Worm (Caenorhabditis elegans) whole organism, L4 larva: ENCODE results near the gene clec-43.
"Not testable (repeated sequence)": the region's sequence is repeated elsewhere in the genome, so short reads cannot be mapped to it uniquely, and the experiment has no call there.

Experiments
- D1046.2 ChIP-seq: fragments of 200-800 bp; sonication (Bioruptor generic); IDR thresholded peaks from 2 replicates; pipeline ENCODE4 v1.3.6; 2022; ENCODE audit warnings: missing genetic modification characterization, missing compliant biosample characterization
- F44E2.7 ChIP-seq: fragments of 200-800 bp; sonication (Bioruptor generic); IDR thresholded peaks from 2 replicates; pipeline ENCODE4 v2.1.2; 2022; ENCODE audit warnings: missing genetic modification characterization, missing compliant biosample characterization
- T20F7.1 ChIP-seq: fragments of 200-800 bp; sonication (Bioruptor generic); optimal IDR thresholded peaks from 2 replicates; lab custom pipeline; 2018; ENCODE audit warnings: mild to moderate bottlenecking, missing genetic modification characterization, missing compliant biosample characterization
- Y48G9A.11 ChIP-seq: fragments of 200-800 bp; sonication (Bioruptor generic); IDR thresholded peaks from 2 replicates; pipeline ENCODE4 v1.3.6; 2022; ENCODE audit warnings: missing genetic modification reagents, missing genetic modification characterization, missing compliant biosample characterization
- ZK337.2 ChIP-seq: fragments of 200-800 bp; sonication (Bioruptor generic); IDR thresholded peaks from 2 replicates; pipeline ENCODE4 v1.3.6; 2022; ENCODE audit warnings: missing genetic modification reagents, missing genetic modification characterization, missing compliant biosample characterization
- aha-1 ChIP-seq: fragments of 150-350 bp; peaks from one replicate; lab custom pipeline; 2014; ENCODE audit warnings: missing biosample characterization, missing genetic modification characterization
- aly-2 ChIP-seq: sonication (generic microtip); optimal IDR thresholded peaks from 2 replicates; lab custom pipeline; 2018; ENCODE audit warnings: missing biosample characterization, missing genetic modification characterization
- attf-4 ChIP-seq: sonication (generic microtip); optimal IDR thresholded peaks from 3 replicates; lab custom pipeline; 2017; ENCODE audit warnings: missing biosample characterization, missing genetic modification characterization
- ceh-20 ChIP-seq: fragments of 200-800 bp; sonication (Bioruptor generic); IDR thresholded peaks from 2 replicates; pipeline ENCODE4 v1.3.6; 2022; ENCODE audit warnings: missing genetic modification reagents, missing genetic modification characterization, missing compliant biosample characterization
- ceh-32 ChIP-seq: sonication (generic microtip); optimal IDR thresholded peaks from 2 replicates; lab custom pipeline; 2016; ENCODE audit warnings: mild to moderate bottlenecking, missing genetic modification characterization, missing compliant biosample characterization; ENCODE audit not compliant: poor library complexity
- ceh-44 ChIP-seq: fragments of 200-800 bp; sonication (Bioruptor generic); IDR thresholded peaks from 2 replicates; pipeline ENCODE4 v1.3.6; 2022; ENCODE audit warnings: missing genetic modification reagents, missing genetic modification characterization, missing compliant biosample characterization
- ctbp-1 ChIP-seq: fragments of 200-800 bp; sonication (Bioruptor generic); IDR thresholded peaks from 2 replicates; pipeline ENCODE4 v1.3.6; 2022; ENCODE audit warnings: missing genetic modification reagents, missing genetic modification characterization, missing compliant biosample characterization
- daf-16 ChIP-seq, 3 experiments: sonication (generic microtip); optimal IDR thresholded peaks; 2 replicates each; lab custom pipeline; 2016 to 2017; ENCODE audit warnings: missing genetic modification characterization in 3 of 3, missing genetic modification reagents in 3 of 3, mild to moderate bottlenecking in 2 of 3, missing compliant biosample characterization in 2 of 3, missing biosample characterization in 1 of 3, moderate library complexity in 1 of 3
- daf-8 ChIP-seq: fragments of 200-800 bp; sonication (Bioruptor generic); IDR thresholded peaks from 2 replicates; pipeline ENCODE4 v1.3.6; 2022; ENCODE audit warnings: missing genetic modification characterization, missing compliant biosample characterization
- dmd-6 ChIP-seq: fragments of 200-800 bp; sonication (Bioruptor generic); IDR thresholded peaks from 2 replicates; pipeline ENCODE4 v1.3.6; 2022; ENCODE audit warnings: missing genetic modification reagents, missing genetic modification characterization, missing compliant biosample characterization
- dmd-8 ChIP-seq: fragments of 200-800 bp; sonication (Bioruptor generic); IDR thresholded peaks from 2 replicates; pipeline ENCODE4 v1.3.6; 2022; ENCODE audit warnings: missing genetic modification characterization, missing compliant biosample characterization
- duxl-1 ChIP-seq: sonication (generic microtip); optimal IDR thresholded peaks from 2 replicates; lab custom pipeline; 2016; ENCODE audit warnings: mild to moderate bottlenecking, missing genetic modification characterization, moderate library complexity, missing compliant biosample characterization; ENCODE audit not compliant: poor library complexity
- egl-43 ChIP-seq: fragments of 200-800 bp; sonication (Bioruptor generic); IDR thresholded peaks from 2 replicates; pipeline ENCODE4 v1.3.6; 2022; ENCODE audit warnings: missing genetic modification reagents, missing genetic modification characterization, missing compliant biosample characterization
- gei-8 ChIP-seq: fragments of 200-800 bp; sonication (Bioruptor generic); optimal IDR thresholded peaks from 2 replicates; lab custom pipeline; 2018; ENCODE audit warnings: mild to moderate bottlenecking, missing genetic modification characterization, missing compliant biosample characterization
- lim-7 ChIP-seq: fragments of 200-800 bp; sonication (Bioruptor generic); IDR thresholded peaks from 2 replicates; pipeline ENCODE4 v1.3.6; 2022; ENCODE audit warnings: missing genetic modification characterization, missing compliant biosample characterization
- lin-1 ChIP-seq: fragments of 200-800 bp; sonication (Bioruptor generic); IDR thresholded peaks from 2 replicates; pipeline ENCODE4 v1.3.6; 2022; ENCODE audit warnings: missing genetic modification reagents, missing genetic modification characterization, missing compliant biosample characterization
- lir-3 ChIP-seq: sonication (generic microtip); optimal IDR thresholded peaks from 2 replicates; lab custom pipeline; 2016; ENCODE audit warnings: mild to moderate bottlenecking, missing genetic modification characterization, missing compliant biosample characterization
- madf-5 ChIP-seq, 2 experiments: fragments of 200-800 bp; sonication (Bioruptor generic); IDR thresholded peaks; 2 replicates each; pipeline ENCODE4 v1.3.6; 2022; ENCODE audit warnings: missing compliant biosample characterization in 2 of 2, missing genetic modification characterization in 2 of 2
- madf-9 ChIP-seq: fragments of 200-800 bp; sonication (Bioruptor generic); conservative IDR thresholded peaks from 2 replicates; pipeline ENCODE4 v1.3.6; 2022; ENCODE audit warnings: missing genetic modification reagents, missing genetic modification characterization, missing compliant biosample characterization
- mdt-29 ChIP-seq: fragments of 200-800 bp; sonication (Bioruptor generic); IDR thresholded peaks from 2 replicates; pipeline ENCODE4 v1.3.6; 2022; ENCODE audit warnings: missing genetic modification reagents, missing genetic modification characterization, missing compliant biosample characterization
- nhr-102 ChIP-seq: sonication (generic microtip); optimal IDR thresholded peaks from 2 replicates; lab custom pipeline; 2016; ENCODE audit warnings: mild to moderate bottlenecking, missing genetic modification characterization, moderate library complexity, missing compliant biosample characterization
- nhr-41 ChIP-seq: fragments of 200-800 bp; sonication (Bioruptor generic); IDR thresholded peaks from 2 replicates; pipeline ENCODE4 v1.3.6; 2022; ENCODE audit warnings: missing genetic modification reagents, missing genetic modification characterization, missing compliant biosample characterization
- nhr-6 ChIP-seq: fragments of 150-350 bp; optimal IDR thresholded peaks from 2 replicates; lab custom pipeline; 2014; ENCODE audit warnings: missing biosample characterization, missing genetic modification characterization
- unc-39 ChIP-seq: sonication (generic microtip); optimal IDR thresholded peaks from 2 replicates; lab custom pipeline; 2017; ENCODE audit warnings: missing biosample characterization, missing genetic modification characterization
- unc-62 ChIP-seq, 3 experiments: fragments of 150-350 bp in 1 of 3; sonication (generic microtip); optimal IDR thresholded peaks in 2 of 3; peaks in 1 of 3; 1 replicate in 1 of 3; 2 replicates in 2 of 3; lab custom pipeline; 2014 to 2017; ENCODE audit warnings: missing biosample characterization in 3 of 3, missing genetic modification characterization in 3 of 3, missing genetic modification reagents in 3 of 3, missing genotype in 1 of 3
- vab-7 ChIP-seq: fragments of 200-800 bp; sonication (Bioruptor generic); IDR thresholded peaks from 2 replicates; pipeline ENCODE4 v1.3.6; 2022; ENCODE audit warnings: missing genetic modification reagents, missing genetic modification characterization, missing compliant biosample characterization
- zfp-2 ChIP-seq: sonication (generic microtip); optimal IDR thresholded peaks from 2 replicates; lab custom pipeline; 2016; ENCODE audit warnings: mild to moderate bottlenecking, missing genetic modification characterization, missing compliant biosample characterization
- zip-11 ChIP-seq: fragments of 200-800 bp; sonication (Bioruptor generic); IDR thresholded peaks from 2 replicates; pipeline ENCODE4 v1.3.6; 2022; ENCODE audit warnings: missing genetic modification characterization, missing compliant biosample characterization
- ztf-11 ChIP-seq: fragments of 150-350 bp; optimal IDR thresholded peaks from 2 replicates; lab custom pipeline; 2014; ENCODE audit warnings: missing biosample characterization, missing genetic modification characterization

Gene clec-43

DNA sequence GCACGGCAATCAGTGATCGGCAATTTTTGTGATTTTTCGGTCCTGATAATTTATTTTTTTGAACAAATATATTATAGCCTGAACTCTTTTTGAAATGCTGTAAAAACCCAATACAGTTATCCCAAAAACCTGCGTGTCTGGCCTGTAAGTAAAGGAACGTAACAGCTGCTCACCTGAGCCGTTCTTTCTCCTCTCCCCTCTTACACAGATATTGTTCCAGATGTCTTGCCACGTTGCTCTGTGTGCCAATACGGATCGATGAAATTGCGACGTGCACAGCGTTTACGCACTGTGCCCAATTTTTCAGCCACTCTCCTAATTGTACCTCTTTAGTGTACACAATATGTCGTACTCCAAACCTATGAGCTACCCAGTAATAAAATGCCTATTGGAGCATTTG, 14.8 kb downstream of the clec-43 start, which contains the start of gene sdz-4:
TSS of gene sdz-4 (plus strand) at position 301 of the 400 bp plus-strand sequence.
- no peak for TF ChIP-seq attf-4 (tag; lab: Kevin White, UChicago)
- TF ChIP-seq aha-1 (tag; lab: Kevin White, UChicago) = peak; percentile 74

DNA sequence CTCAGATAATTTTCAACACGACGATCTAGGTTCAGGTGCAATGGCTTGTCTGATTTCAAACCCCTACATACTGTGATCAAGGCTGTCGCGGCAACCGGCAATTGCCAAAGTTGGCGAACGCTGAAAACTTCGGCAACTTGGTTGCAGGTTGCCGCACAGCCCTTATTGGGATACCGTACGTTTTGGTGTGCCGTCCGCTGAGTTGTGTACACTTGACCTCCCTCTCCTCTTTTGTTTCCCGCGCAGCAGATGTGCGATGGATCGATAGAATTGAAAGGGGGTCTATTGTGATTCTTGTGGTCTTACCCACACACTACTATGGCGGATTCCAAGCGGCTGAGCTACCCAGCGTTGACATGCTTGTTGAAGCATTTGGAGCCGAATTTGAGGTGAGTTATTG, 16.4 kb downstream of the clec-43 start, which contains the start of the genes C32B5.18 and C32B5.7:
TSS of gene C32B5.18 (plus strand) at position 301 of the 400 bp plus-strand sequence.
TSS of gene C32B5.7 (plus strand) at position 311 of the 400 bp plus-strand sequence.
- TF ChIP-seq T20F7.1 (GFP tag; lab: Kevin White, UChicago) = no peak
- TF ChIP-seq aha-1 (tag; lab: Kevin White, UChicago) = peak; percentile 76

DNA sequence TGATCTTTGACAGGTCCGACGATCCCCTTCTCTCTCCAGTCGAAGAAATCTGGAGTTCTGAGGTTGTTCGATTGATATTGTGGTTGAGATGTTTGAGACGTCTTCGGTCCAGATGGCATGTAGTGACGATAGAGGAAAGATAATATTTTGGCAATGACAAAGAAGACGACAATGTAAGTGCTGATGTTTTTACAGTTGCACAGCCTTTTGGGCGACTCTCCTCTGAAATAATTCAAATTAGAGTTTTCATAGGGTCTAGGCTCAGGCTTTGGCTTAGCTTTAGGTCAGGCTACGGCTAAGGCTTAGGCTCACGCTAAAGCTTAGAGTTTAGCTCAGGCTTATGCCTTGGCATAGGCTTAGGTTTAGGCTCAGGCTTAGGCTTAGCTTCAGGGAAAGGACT, 18.1 kb downstream of the clec-43 start, which contains the start of gene C32B5.13:
TSS of gene C32B5.13 (minus strand) at position 101 of the 400 bp plus-strand sequence.
- TF ChIP-seq gei-8 (GFP tag; lab: Kevin White, UChicago) (no peak), unc-62 (GFP tag; optimal IDR thresholded peaks at IDR 0.05 in 1 of 2; lab: Kevin White, UChicago) (peak in 1 of 2 experiments; percentile 16), unc-62 (tag; optimal IDR thresholded peaks at IDR 0.05; lab: Kevin White, UChicago) (no peak), unc-39 (tag; lab: Kevin White, UChicago) (no peak), aly-2 (no peak)

DNA sequence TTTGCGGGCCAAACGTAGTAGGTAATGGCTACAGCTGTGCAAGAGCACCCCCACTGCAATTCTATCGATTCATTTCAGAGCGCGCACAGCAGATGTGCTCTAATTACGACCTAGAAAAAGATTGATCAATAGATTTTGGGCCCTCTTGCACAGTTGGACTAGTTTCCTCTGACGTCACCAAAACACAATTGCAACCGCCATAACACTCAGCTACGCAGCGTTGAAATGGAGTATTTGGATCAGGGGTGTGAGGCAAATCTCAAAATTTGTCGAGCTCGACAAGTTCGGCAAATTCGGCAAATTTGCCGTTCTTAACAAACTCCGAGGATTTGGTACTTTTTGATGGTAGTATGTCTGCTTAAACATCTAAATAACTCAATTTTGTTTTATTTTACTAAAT, 23.1 kb downstream of the clec-43 start, which contains the start of gene fbxc-18:
TSS of gene fbxc-18 (minus strand) at position 101 of the 400 bp plus-strand sequence.
- TF ChIP-seq ceh-32; duxl-1 (tag; lab: Kevin White, UChicago); daf-16 (GFP tag; optimal IDR thresholded peaks at IDR 0.05; lab: Kevin White, UChicago); daf-16 (tag; optimal IDR thresholded peaks at IDR 0.05; lab: Kevin White, UChicago): not testable (repeated sequence)

DNA sequence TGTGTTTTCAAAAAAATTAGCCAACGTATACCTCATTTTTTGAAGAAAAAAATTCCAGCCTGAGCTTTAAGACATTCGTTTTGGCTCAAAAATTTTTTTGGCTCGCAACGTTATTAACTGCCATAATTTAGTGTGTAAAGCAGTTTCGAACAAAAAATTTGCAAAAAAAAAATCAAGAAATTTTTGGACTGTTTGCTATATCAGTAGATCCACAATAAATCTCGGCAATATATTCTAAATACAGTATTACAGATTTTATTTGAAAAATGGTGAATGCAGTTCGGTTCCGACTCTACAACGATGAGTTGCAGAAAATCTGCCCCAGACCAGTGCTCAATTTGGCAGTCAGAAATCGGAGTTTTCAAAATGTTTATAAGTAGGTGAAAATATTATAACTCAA, 24.2 kb downstream of the clec-43 start, which contains the start of gene C32B5.6:
TSS of gene C32B5.6 (plus strand) at position 301 of the 400 bp plus-strand sequence.
- TF ChIP-seq lin-1; daf-8; zip-11 (GFP tag; lab: Robert Waterston, UW): not testable (repeated sequence)
- TF ChIP-seq, all 104 proteins: peak for 0; not testable (repeated sequence) for 104

DNA sequence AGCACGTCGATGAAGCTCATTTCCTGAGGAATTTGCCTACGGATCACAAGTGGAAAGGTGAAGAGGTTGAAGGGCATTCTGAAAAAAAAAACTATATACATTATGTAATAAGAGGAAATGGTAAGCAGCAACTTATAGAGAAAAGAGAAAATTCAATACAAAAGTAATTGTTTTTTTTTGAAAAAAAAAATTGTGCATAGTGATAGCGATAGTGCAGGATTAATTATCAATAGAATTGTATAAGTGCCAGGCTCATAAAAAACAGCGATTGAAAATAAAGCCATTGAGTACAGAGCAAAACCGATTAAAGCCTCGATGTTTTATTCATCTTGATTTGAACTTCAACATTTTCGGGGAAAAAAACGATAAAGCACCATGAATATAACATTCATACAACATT, 29.0 kb downstream of the clec-43 start, which contains the start of gene C32B5.15:
TSS of gene C32B5.15 (minus strand) at position 101 of the 400 bp plus-strand sequence.
- no peak for TF ChIP-seq lir-3 (tag; lab: Kevin White, UChicago)
- TF ChIP-seq zfp-2 (tag; lab: Kevin White, UChicago) = no peak

DNA sequence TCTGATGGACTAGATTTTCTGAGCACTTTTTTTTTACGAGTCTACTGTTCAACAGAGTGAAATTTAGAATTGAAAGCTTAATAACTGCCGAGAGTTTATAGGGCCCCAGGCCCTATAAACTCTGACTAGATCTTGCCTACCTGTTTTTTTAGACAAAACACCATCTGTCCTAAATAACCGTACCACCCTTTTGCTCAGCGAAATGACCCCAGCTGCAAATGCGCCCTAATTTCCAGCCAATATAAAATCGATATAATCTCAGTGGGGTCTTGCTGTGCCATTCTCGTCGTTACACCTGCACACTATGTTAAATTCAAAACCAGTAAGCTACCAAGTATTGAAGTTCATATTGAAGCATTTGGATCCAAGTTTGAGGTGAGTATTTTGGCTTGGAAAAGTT, 30.1 kb downstream of the clec-43 start, which contains the start of gene fbxc-14:
TSS of gene fbxc-14 (plus strand) at position 301 of the 400 bp plus-strand sequence.
- no peak for TF ChIP-seq ztf-11
- TF ChIP-seq mdt-29 (GFP tag; lab: Robert Waterston, UW) = no peak
- TF ChIP-seq nhr-102 (tag; lab: Kevin White, UChicago) = no peak
- no peak for TF ChIP-seq daf-16 (GFP tag; optimal IDR thresholded peaks at IDR 0.05; lab: Kevin White, UChicago)
- no peak for TF ChIP-seq daf-16 (tag; optimal IDR thresholded peaks at IDR 0.05; lab: Kevin White, UChicago)
- no peak for TF ChIP-seq ceh-44 (GFP tag; lab: Robert Waterston, UW)
- no peak for TF ChIP-seq F44E2.7
- TF ChIP-seq ceh-20 (GFP tag; lab: Robert Waterston, UW) = no peak
- TF ChIP-seq nhr-6 (tag; lab: Kevin White, UChicago) = no peak
- TF ChIP-seq, all 104 proteins: peak for 0

DNA sequence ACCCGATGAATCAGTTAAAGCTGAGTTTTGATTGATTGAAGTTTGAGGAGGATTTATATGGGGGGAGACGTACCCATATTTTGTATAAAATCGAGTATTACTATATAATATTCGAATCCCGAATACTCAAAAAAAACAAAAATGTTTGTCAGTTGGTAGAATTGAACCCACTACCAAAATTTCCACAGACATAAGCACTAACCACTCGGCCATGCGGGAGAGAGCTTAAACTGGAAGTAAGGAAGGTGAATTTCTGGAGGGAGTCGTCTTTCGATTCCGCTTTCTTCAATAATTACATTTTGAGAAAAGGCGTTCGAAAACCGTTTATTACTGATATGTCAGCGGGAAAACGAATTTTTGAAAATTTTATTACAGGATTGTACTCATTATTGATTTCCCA, 33.3 kb downstream of the clec-43 start:
- TF ChIP-seq D1046.2 (GFP tag; lab: Robert Waterston, UW) (peak; percentile 80), ZK337.2 (GFP tag; lab: Robert Waterston, UW) (0 out of 2 replicates have a peak, but pooled peaks have one; percentile 51), dmd-6 (GFP tag; lab: Robert Waterston, UW) (peak; percentile 39), nhr-41 (GFP tag; lab: Robert Waterston, UW) (0 out of 2 replicates have a peak, but pooled peaks have one; percentile 29), Y48G9A.11 (GFP tag; lab: Robert Waterston, UW) (0 out of 2 replicates have a peak, but pooled peaks have one; percentile 31), lin-1 (peak; percentile 75; the same call in 1 of the 2 replicates), egl-43 (peak; percentile 74; the same call in 1 of the 2 replicates), vab-7 (GFP tag; lab: Robert Waterston, UW) (peak; percentile 68), dmd-8 (GFP tag; lab: Robert Waterston, UW) (peak; percentile 66; the same call in 1 of the 2 replicates), madf-9 (GFP tag; lab: Robert Waterston, UW) (0 out of 2 replicates have a peak, but pooled peaks have one; percentile 22), lim-7 (GFP tag; lab: Robert Waterston, UW) (peak; percentile 78), ctbp-1 (GFP tag; lab: Robert Waterston, UW) (peak; percentile 69), madf-5 (GFP tag; IDR thresholded peaks at IDR 0.05; lab: Robert Waterston, UW) (0 out of 4 replicates have a peak, but pooled peaks of 1 of the 2 experiments have one; percentile 68)
